Worm (Caenorhabditis elegans) whole organism, L2 larva: ENCODE results near the gene str-61.

Experiments
- F13H6.1 ChIP-seq: sonication (generic microtip); optimal IDR thresholded peaks from 2 replicates; lab custom pipeline; 2016; ENCODE audit warnings: missing genetic modification characterization, missing compliant biosample characterization
- R02D3.7 ChIP-seq: fragments of 150-350 bp; optimal IDR thresholded peaks from 2 replicates; lab custom pipeline; 2014; ENCODE audit warnings: missing biosample characterization, missing genetic modification characterization
- Y55F3AM.14 ChIP-seq: fragments of 200-800 bp; sonication (Bioruptor generic); optimal IDR thresholded peaks from 2 replicates; lab custom pipeline; 2018; ENCODE audit warnings: mild to moderate bottlenecking, missing genetic modification characterization, missing compliant biosample characterization
- ZK546.5 ChIP-seq: sonication (generic microtip); optimal IDR thresholded peaks from 2 replicates; lab custom pipeline; 2017; ENCODE audit warnings: missing biosample characterization, missing genetic modification characterization
- alr-1 ChIP-seq: fragments of 150-350 bp; optimal IDR thresholded peaks from 2 replicates; lab custom pipeline; 2014; ENCODE audit warnings: missing biosample characterization, missing genetic modification characterization
- aly-2 ChIP-seq: fragments of 150-350 bp; optimal IDR thresholded peaks from 2 replicates; lab custom pipeline; 2014; ENCODE audit warnings: missing biosample characterization, missing genetic modification characterization
- ama-1 ChIP-seq: fragments of 150-350 bp; optimal IDR thresholded peaks from 2 replicates; lab custom pipeline; 2018; ENCODE audit warnings: inconsistent platforms
- blmp-1 ChIP-seq: sonication (generic microtip); optimal IDR thresholded peaks from 2 replicates; lab custom pipeline; 2017; ENCODE audit warnings: missing genetic modification characterization, mild to moderate bottlenecking, missing compliant biosample characterization, antibody characterized with exemption, moderate library complexity; ENCODE audit not compliant: insufficient read depth
- ceh-16 ChIP-seq: fragments of 150-350 bp; optimal IDR thresholded peaks from 2 replicates; lab custom pipeline; 2014; ENCODE audit warnings: missing biosample characterization, missing genetic modification characterization
- ceh-82 ChIP-seq: fragments of 150-350 bp; optimal IDR thresholded peaks from 2 replicates; lab custom pipeline; 2014; ENCODE audit warnings: missing biosample characterization, missing genetic modification characterization
- egl-27 ChIP-seq: sonication (generic microtip); optimal IDR thresholded peaks from 3 replicates; lab custom pipeline; 2017; ENCODE audit warnings: missing biosample characterization, missing genetic modification reagents, missing genetic modification characterization
- elt-1 ChIP-seq: fragments of 150-350 bp; optimal IDR thresholded peaks from 2 replicates; lab custom pipeline; 2014; ENCODE audit warnings: missing biosample characterization, missing genetic modification characterization
- elt-3 ChIP-seq: sonication (generic microtip); optimal IDR thresholded peaks from 2 replicates; lab custom pipeline; 2017; ENCODE audit warnings: missing biosample characterization, missing genetic modification characterization
- fos-1 ChIP-seq: fragments of 150-350 bp; optimal IDR thresholded peaks from 2 replicates; lab custom pipeline; 2014; ENCODE audit warnings: missing biosample characterization, missing genetic modification characterization
- lin-11 ChIP-seq: fragments of 150-350 bp; sonication (generic microtip); optimal IDR thresholded peaks from 2 replicates; lab custom pipeline; 2014; ENCODE audit warnings: missing biosample characterization, missing genetic modification characterization, inconsistent platforms, mixed read lengths
- lin-13 ChIP-seq: fragments of 150-350 bp; optimal IDR thresholded peaks from 2 replicates; lab custom pipeline; 2014; ENCODE audit warnings: missing biosample characterization, missing genetic modification reagents, missing genetic modification characterization
- lin-39 ChIP-seq: fragments of 150-350 bp; optimal IDR thresholded peaks from 2 replicates; lab custom pipeline; 2014; ENCODE audit warnings: missing biosample characterization, missing genetic modification reagents, missing genetic modification characterization
- lsy-2 ChIP-seq, 2 experiments: fragments of 150-350 bp in 1 of 2; sonication (generic microtip) in 1 of 2; optimal IDR thresholded peaks; 2 replicates each; lab custom pipeline; 2014 to 2017; ENCODE audit warnings: missing biosample characterization in 2 of 2, missing genetic modification characterization in 2 of 2
- mbf-1 ChIP-seq: sonication (generic microtip); optimal IDR thresholded peaks from 2 replicates; lab custom pipeline; 2017; ENCODE audit warnings: missing biosample characterization, missing genetic modification characterization
- nhr-10 ChIP-seq: sonication (generic microtip); optimal IDR thresholded peaks from 2 replicates; lab custom pipeline; 2017; ENCODE audit warnings: missing biosample characterization, missing genetic modification characterization
- nhr-11 ChIP-seq: fragments of 150-350 bp; optimal IDR thresholded peaks from 2 replicates; lab custom pipeline; 2014; ENCODE audit warnings: missing biosample characterization, missing genetic modification characterization
- nhr-12 ChIP-seq: fragments of 150-350 bp; optimal IDR thresholded peaks from 2 replicates; lab custom pipeline; 2014; ENCODE audit warnings: missing biosample characterization, missing genetic modification characterization
- nhr-21 ChIP-seq: fragments of 150-350 bp; optimal IDR thresholded peaks from 2 replicates; lab custom pipeline; 2014; ENCODE audit warnings: missing biosample characterization, missing genetic modification characterization
- nhr-23 ChIP-seq: fragments of 150-350 bp; optimal IDR thresholded peaks from 2 replicates; lab custom pipeline; 2014; ENCODE audit warnings: missing biosample characterization, missing genetic modification reagents, missing genetic modification characterization
- nhr-237 ChIP-seq: fragments of 150-350 bp; optimal IDR thresholded peaks from 2 replicates; lab custom pipeline; 2014; ENCODE audit warnings: missing biosample characterization, missing genetic modification characterization
- nhr-25 ChIP-seq: fragments of 150-350 bp; sonication (generic microtip); optimal IDR thresholded peaks from 3 replicates; lab custom pipeline; 2014; ENCODE audit warnings: missing biosample characterization, missing genetic modification characterization
- nhr-77 ChIP-seq: fragments of 150-350 bp; optimal IDR thresholded peaks from 2 replicates; lab custom pipeline; 2014; ENCODE audit warnings: missing biosample characterization, missing genetic modification characterization
- peb-1 ChIP-seq: fragments of 150-350 bp; optimal IDR thresholded peaks from 2 replicates; lab custom pipeline; 2014; ENCODE audit warnings: missing biosample characterization, missing genetic modification characterization
- sem-4 ChIP-seq: fragments of 150-350 bp; optimal IDR thresholded peaks from 2 replicates; lab custom pipeline; 2014; ENCODE audit warnings: missing biosample characterization, missing genetic modification reagents, missing genetic modification characterization
- skn-1 ChIP-seq: sonication (generic microtip); optimal IDR thresholded peaks from 2 replicates; lab custom pipeline; 2017; ENCODE audit warnings: missing biosample characterization, missing genetic modification characterization
- sma-3 ChIP-seq: sonication (generic microtip); optimal IDR thresholded peaks from 2 replicates; lab custom pipeline; 2016; ENCODE audit warnings: missing genetic modification reagents, missing genetic modification characterization, missing compliant biosample characterization
- sma-9 ChIP-seq, 2 experiments: fragments of 150-350 bp in 1 of 2; sonication (generic microtip) in 1 of 2; optimal IDR thresholded peaks; 2 replicates each; lab custom pipeline; 2014 to 2016; ENCODE audit warnings: missing genetic modification characterization in 2 of 2, mild to moderate bottlenecking in 1 of 2, missing biosample characterization in 1 of 2, missing compliant biosample characterization in 1 of 2, missing genetic modification reagents in 1 of 2, moderate library complexity in 1 of 2
- snpc-4 ChIP-seq: fragments of 150-350 bp; optimal IDR thresholded peaks from 2 replicates; lab custom pipeline; 2014; ENCODE audit warnings: missing biosample characterization, missing genetic modification characterization
- unc-39 ChIP-seq: fragments of 150-350 bp; optimal IDR thresholded peaks from 2 replicates; lab custom pipeline; 2014; ENCODE audit warnings: missing biosample characterization, missing genetic modification characterization
- unc-55 ChIP-seq: fragments of 150-350 bp; sonication (generic microtip); optimal IDR thresholded peaks from 3 replicates; lab custom pipeline; 2014; ENCODE audit warnings: missing biosample characterization, missing genetic modification reagents, missing genetic modification characterization
- ztf-1 ChIP-seq: fragments of 200-800 bp; sonication (Bioruptor generic); conservative IDR thresholded peaks from 2 replicates; pipeline ENCODE4 v1.3.6; 2022; ENCODE audit warnings: missing genetic modification characterization, missing compliant biosample characterization
- ztf-11 ChIP-seq: sonication (generic microtip); optimal IDR thresholded peaks from 2 replicates; lab custom pipeline; 2017; ENCODE audit warnings: missing biosample characterization, missing genetic modification characterization
- ztf-4 ChIP-seq: fragments of 150-350 bp; optimal IDR thresholded peaks from 2 replicates; lab custom pipeline; 2014; ENCODE audit warnings: missing biosample characterization, missing genetic modification characterization

The str-61 gene

DNA sequence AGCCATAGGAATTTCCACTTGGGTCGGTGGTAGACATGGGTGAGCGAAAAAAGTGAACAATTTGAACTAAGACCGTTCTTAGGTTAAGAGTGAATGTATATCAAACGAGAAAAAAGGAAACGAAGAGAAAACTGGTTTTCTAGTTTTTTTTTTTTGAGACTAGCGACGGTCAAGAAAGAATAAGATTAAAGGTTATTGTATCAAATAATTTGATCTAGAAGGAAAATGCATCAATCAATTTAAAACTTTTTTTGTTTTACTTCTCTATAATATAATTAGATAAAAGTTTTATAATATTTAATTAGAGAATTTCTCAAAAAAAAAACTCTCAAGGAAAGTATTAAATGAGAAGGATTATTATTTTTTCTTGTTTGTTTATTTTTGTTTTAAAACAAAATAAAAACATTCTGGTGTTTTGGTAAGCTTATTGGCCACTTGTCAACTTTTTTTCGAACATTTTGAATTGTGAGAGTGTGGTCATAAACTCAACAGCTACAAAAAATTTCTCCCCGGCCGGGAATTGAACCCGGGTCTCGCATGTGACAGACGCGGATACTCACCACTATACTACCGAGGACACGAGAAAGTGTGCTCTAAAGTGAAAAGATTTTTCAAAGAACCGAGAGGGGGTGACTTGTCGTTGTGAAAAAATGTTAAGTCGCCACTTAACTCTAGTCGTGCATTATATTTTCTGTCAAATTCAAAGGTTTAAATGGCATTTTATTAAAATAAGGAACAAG is 25.7 kb downstream of the str-61 start, which contains the start of gene W06G6.17:
Gene W06G6.17 (minus strand): TSS at position 51 of the 740 bp plus-strand sequence.
- TF ChIP-seq elt-1 (tag; lab: Kevin White, UChicago) (no peak), fos-1 (tag; lab: Kevin White, UChicago) (no peak), ztf-4 (no peak), egl-27 (no peak), lin-13 (no peak), nhr-21 (tag; lab: Kevin White, UChicago) (no peak), sem-4 (tag; lab: Kevin White, UChicago) (no peak), blmp-1 (tag; lab: Kevin White, UChicago) (no peak), peb-1 (tag; lab: Kevin White, UChicago) (no peak), nhr-77 (no peak), elt-3 (no peak), ceh-82 (tag; lab: Kevin White, UChicago) (no peak), nhr-12 (tag; lab: Kevin White, UChicago) (no peak), sma-3 (no peak), unc-55 (no peak), lin-39 (tag; lab: Kevin White, UChicago) (no peak), lsy-2 (tag; optimal IDR thresholded peaks at IDR 0.05; lab: Kevin White, UChicago) (no peak), ZK546.5 (tag; lab: Kevin White, UChicago) (no peak), ceh-16 (tag; lab: Kevin White, UChicago) (no peak)
- TF ChIP-seq, all 48 proteins: peak for 0

- no peak for TF ChIP-seq ztf-11 (tag; lab: Kevin White, UChicago)
- TF ChIP-seq sma-3 = no peak
- TF ChIP-seq lin-13 = no peak
- TF ChIP-seq nhr-23 = no peak
- no peak for TF ChIP-seq F13H6.1 (tag; lab: Kevin White, UChicago)
- TF ChIP-seq nhr-25 (tag; lab: Kevin White, UChicago) = no peak
- TF ChIP-seq skn-1 = no peak
- no peak for TF ChIP-seq Y55F3AM.14
- TF ChIP-seq mbf-1 (tag; lab: Kevin White, UChicago) = no peak
- TF ChIP-seq alr-1 = no peak
- no peak for TF ChIP-seq unc-39 (tag; lab: Kevin White, UChicago)
- no peak for TF ChIP-seq nhr-77
- no peak for TF ChIP-seq ztf-1
Measured at ce11 chrV:16643558-16643957, 27.5 kb downstream of the str-61 start, which contains the start of gene srw-77. TSS of gene srw-77 (minus strand) at chrV:16643658.

DNA sequence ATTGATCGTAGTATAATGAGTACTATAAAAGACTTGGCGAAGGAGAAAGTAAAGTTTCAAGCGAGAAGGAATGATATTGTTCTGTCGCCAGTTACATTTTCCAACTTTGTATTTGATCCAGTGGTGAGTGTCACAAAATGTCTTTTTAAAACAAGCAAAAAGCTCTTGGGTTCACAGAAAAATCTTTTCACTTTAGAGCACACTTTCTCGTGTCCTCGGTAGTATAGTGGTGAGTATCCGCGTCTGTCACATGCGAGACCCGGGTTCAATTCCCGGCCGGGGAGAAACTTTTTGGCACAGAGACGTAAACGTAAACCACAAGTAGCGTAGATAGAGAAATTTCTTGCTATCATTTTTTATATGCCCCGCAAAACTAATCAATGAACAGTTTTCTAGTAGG is 30.7 kb downstream of the str-61 start:
- TF ChIP-seq mbf-1 (tag; lab: Kevin White, UChicago) (no peak), ama-1 (lab: Kevin White, UChicago) (no peak), egl-27 (no peak), sem-4 (tag; lab: Kevin White, UChicago) (no peak), nhr-21 (tag; lab: Kevin White, UChicago) (no peak)

- no peak for TF ChIP-seq lin-11 (tag; lab: Kevin White, UChicago)
- TF ChIP-seq, all 48 proteins: peak for 0
Measured at ce11 chrV:16638204-16638603, 32.9 kb downstream of the str-61 start, which contains the start of gene srw-76. TSS of gene srw-76 (minus strand) at chrV:16638304.

DNA sequence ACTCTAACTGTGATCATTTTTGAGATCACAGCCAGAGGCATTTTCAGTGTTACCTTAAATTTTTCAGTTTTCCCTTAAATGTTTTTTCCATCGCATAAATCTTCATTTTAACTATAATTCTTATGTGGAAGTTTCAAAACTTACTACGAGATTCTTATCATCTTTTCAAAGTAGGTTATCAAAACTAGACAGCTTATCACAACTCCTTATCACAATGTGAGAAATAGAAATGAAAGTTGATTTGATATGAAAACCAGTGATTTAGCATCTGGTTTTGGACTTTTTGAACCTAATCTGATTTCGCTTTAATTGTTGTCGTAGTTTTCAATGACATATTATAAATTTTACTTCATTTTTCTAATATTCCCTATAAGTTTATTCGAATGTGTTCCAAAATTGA is 35.2 kb downstream of the str-61 start, which contains the start of gene mltn-11:
Gene mltn-11 (plus strand): TSS at position 276 of the 400 bp plus-strand sequence.
- TF ChIP-seq fos-1 (tag; lab: Kevin White, UChicago) (no peak), alr-1 (no peak), F13H6.1 (tag; lab: Kevin White, UChicago) (no peak), lsy-2 (tag; optimal IDR thresholded peaks at IDR 0.05; lab: Kevin White, UChicago) (no peak), ztf-4 (no peak), snpc-4 (no peak), skn-1 (no peak), R02D3.7 (tag; lab: Kevin White, UChicago) (no peak), ceh-16 (tag; lab: Kevin White, UChicago) (no peak), nhr-10 (tag; lab: Kevin White, UChicago) (no peak), sma-3 (no peak), sma-9 (GFP tag; optimal IDR thresholded peaks at IDR 0.05; lab: Kevin White, UChicago) (no peak), sma-9 (tag; optimal IDR thresholded peaks at IDR 0.05; lab: Kevin White, UChicago) (no peak), aly-2 (tag; lab: Kevin White, UChicago) (no peak), nhr-237 (no peak), elt-1 (tag; lab: Kevin White, UChicago) (no peak), unc-55 (no peak), peb-1 (tag; lab: Kevin White, UChicago) (no peak), ztf-11 (tag; lab: Kevin White, UChicago) (no peak), lin-13 (no peak), nhr-11 (tag; lab: Kevin White, UChicago) (no peak)
- TF ChIP-seq, all 48 proteins: peak for 0
